Fruit fly (Drosophila melanogaster): ENCODE data around the gene CG7560.

dm6 chr3L:11394390-11394789 lies 30.6 kb upstream of the CG7560 start, which contains the start of gene CG11726:
- TF ChIP-seq fd3F (GFP tag; optimal IDR thresholded peaks at IDR 0.05): no peak
- no peak for TF ChIP-seq az2 (GFP tag; optimal IDR thresholded peaks at IDR 0.05)
- no peak for TF ChIP-seq CG11695 (GFP tag; IDR thresholded peaks at IDR 0.05)
